Fruit fly (Drosophila melanogaster) whole organism, embryonic: Measurements from ENCODE around the gene Cby.

Experiments used
- Adf1 ChIP-seq: fragments of 200-800 bp; sonication (Bioruptor generic); IDR thresholded peaks from 2 replicates; pipeline ENCODE4 v1.3.6; 2022; ENCODE audit warnings: missing biosample characterization, missing genetic modification characterization
- Antp ChIP-seq: fragments of 200-800 bp; sonication (Bioruptor generic); optimal IDR thresholded peaks from 3 replicates; lab custom pipeline; 2016; ENCODE audit warnings: missing biosample characterization, missing genetic modification characterization
- B-H1 ChIP-seq: fragments of 200-800 bp; sonication (Bioruptor generic); IDR thresholded peaks from 3 replicates; pipeline ENCODE4 v1.3.6; 2022; ENCODE audit warnings: missing biosample characterization, missing genetic modification characterization
- Blimp-1 ChIP-seq: fragments of 200-800 bp; sonication (Bioruptor generic); optimal IDR thresholded peaks from 3 replicates; lab custom pipeline; 2018; ENCODE audit warnings: missing biosample characterization, missing genetic modification characterization, mild to moderate bottlenecking, moderate library complexity, missing genetic modification reagents
- CG10321 ChIP-seq: fragments of 200-800 bp; sonication (Bioruptor generic); IDR thresholded peaks from 2 replicates; pipeline ENCODE4 v1.3.6; 2022; ENCODE audit warnings: missing biosample characterization, missing genetic modification characterization
- CG11247 ChIP-seq: fragments of 200-800 bp; sonication (Bioruptor generic); IDR thresholded peaks from 2 replicates; pipeline ENCODE4 v1.3.6; 2022; ENCODE audit warnings: missing biosample characterization, missing genetic modification characterization
- CG11504 ChIP-seq: fragments of 200-800 bp; sonication (Bioruptor generic); optimal IDR thresholded peaks from 3 replicates; lab custom pipeline; 2019; ENCODE audit warnings: missing biosample characterization, mild to moderate bottlenecking, missing genetic modification characterization, moderate library complexity
- CG12299 ChIP-seq: fragments of 200-800 bp; sonication (Bioruptor generic); optimal IDR thresholded peaks from 2 replicates; lab custom pipeline; 2018; ENCODE audit warnings: missing biosample characterization, mild to moderate bottlenecking, missing genetic modification characterization
- CG15601 ChIP-seq: fragments of 200-800 bp; sonication (Bioruptor generic); optimal IDR thresholded peaks from 3 replicates; lab custom pipeline; 2019; ENCODE audit warnings: missing biosample characterization, mild to moderate bottlenecking, missing genetic modification characterization, moderate library complexity
- CG16815 ChIP-seq: fragments of 200-800 bp; sonication (Bioruptor generic); optimal IDR thresholded peaks from 3 replicates; lab custom pipeline; 2017; ENCODE audit warnings: missing biosample characterization, mild to moderate bottlenecking, missing genetic modification characterization
- CG18011 ChIP-seq: fragments of 200-800 bp; sonication (Bioruptor generic); optimal IDR thresholded peaks from 2 replicates; lab custom pipeline; 2017; ENCODE audit warnings: missing biosample characterization, missing genetic modification characterization, mild to moderate bottlenecking, moderate library complexity, missing genotype
- CG18262 ChIP-seq: fragments of 200-800 bp; optimal IDR thresholded peaks from 3 replicates; lab custom pipeline; 2019; ENCODE audit warnings: missing biosample characterization, mild to moderate bottlenecking, missing genetic modification characterization, moderate library complexity
- CG2129 ChIP-seq: fragments of 200-800 bp; sonication (Bioruptor generic); IDR thresholded peaks from 2 replicates; pipeline ENCODE4 v1.3.6; 2022; ENCODE audit warnings: missing biosample characterization, missing genetic modification characterization; ENCODE audit not compliant: partially characterized antibody
- CG2712 ChIP-seq: fragments of 200-800 bp; optimal IDR thresholded peaks from 3 replicates; lab custom pipeline; 2019; ENCODE audit warnings: missing biosample characterization, mild to moderate bottlenecking, missing genetic modification characterization, moderate library complexity
- CG31388 ChIP-seq: fragments of 200-800 bp; sonication (Bioruptor generic); optimal IDR thresholded peaks from 2 replicates; lab custom pipeline; 2016; ENCODE audit warnings: missing biosample characterization, missing genetic modification characterization
- CG33557 ChIP-seq: fragments of 200-800 bp; sonication (Bioruptor generic); optimal IDR thresholded peaks from 2 replicates; lab custom pipeline; 2019; ENCODE audit warnings: missing biosample characterization, mild to moderate bottlenecking, missing genetic modification characterization, moderate library complexity
- CG34376 ChIP-seq: fragments of 200-800 bp; sonication (Bioruptor generic); optimal IDR thresholded peaks from 2 replicates; lab custom pipeline; 2018; ENCODE audit warnings: missing biosample characterization, mild to moderate bottlenecking, missing genetic modification characterization
- CG3838 ChIP-seq: fragments of 200-800 bp; sonication (Bioruptor generic); optimal IDR thresholded peaks from 3 replicates; lab custom pipeline; 2016; ENCODE audit warnings: missing biosample characterization, missing genetic modification characterization
- CG4360 ChIP-seq: fragments of 200-800 bp; sonication (Bioruptor generic); IDR thresholded peaks from 2 replicates; pipeline ENCODE4 v1.3.6; 2022; ENCODE audit warnings: missing biosample characterization, missing genetic modification characterization
- CG4424 ChIP-seq: fragments of 200-800 bp; sonication (Bioruptor generic); optimal IDR thresholded peaks from 3 replicates; lab custom pipeline; 2016; ENCODE audit warnings: missing biosample characterization, missing genetic modification characterization
- CG9932 ChIP-seq: fragments of 200-800 bp; sonication (Bioruptor generic); IDR thresholded peaks from 2 replicates; pipeline ENCODE4 v1.3.6; 2022; ENCODE audit warnings: missing biosample characterization, missing genetic modification characterization
- CTCF ChIP-seq: fragments of 200-800 bp; sonication (Bioruptor generic); optimal IDR thresholded peaks from 2 replicates; lab custom pipeline; 2017; ENCODE audit warnings: missing biosample characterization, mild to moderate bottlenecking, missing genetic modification characterization, moderate library complexity
- CkIIα-i1 ChIP-seq: fragments of 200-800 bp; sonication (Bioruptor generic); IDR thresholded peaks from 2 replicates; pipeline ENCODE4 v1.3.6; 2022; ENCODE audit warnings: missing biosample characterization, missing genetic modification characterization
- CoRest ChIP-seq: fragments of 200-800 bp; sonication (Bioruptor generic); optimal IDR thresholded peaks from 3 replicates; lab custom pipeline; 2018; ENCODE audit warnings: missing biosample characterization, mild to moderate bottlenecking, missing genetic modification characterization, moderate library complexity
- E2f2 ChIP-seq: fragments of 200-800 bp; sonication (Bioruptor generic); IDR thresholded peaks from 2 replicates; pipeline ENCODE4 v1.3.6; 2022; ENCODE audit warnings: missing biosample characterization, missing genetic modification characterization
- ERR ChIP-seq: fragments of 200-800 bp; sonication (Bioruptor generic); optimal IDR thresholded peaks from 2 replicates; lab custom pipeline; 2016; ENCODE audit warnings: missing biosample characterization, missing genetic modification characterization
- HLHmδ ChIP-seq: fragments of 200-800 bp; sonication (Bioruptor generic); optimal IDR thresholded peaks from 2 replicates; lab custom pipeline; 2018; ENCODE audit warnings: missing biosample characterization, mild to moderate bottlenecking, missing genetic modification characterization, moderate library complexity
- Lpt ChIP-seq: fragments of >200 bp; optimal IDR thresholded peaks from 2 replicates; lab custom pipeline; 2018; ENCODE audit warnings: missing biosample characterization, missing genetic modification characterization
- Med ChIP-seq: fragments of 200-800 bp; sonication (Bioruptor generic); peaks from one replicate; lab custom pipeline; 2016; ENCODE audit warnings: missing biosample characterization, missing genetic modification characterization, mild to moderate bottlenecking, inconsistent platforms, moderate library complexity
- NK7.1 ChIP-seq: fragments of 200-800 bp; sonication (Bioruptor generic); optimal IDR thresholded peaks from 3 replicates; lab custom pipeline; 2016; ENCODE audit warnings: missing biosample characterization, missing genetic modification characterization
- Ravus ChIP-seq: fragments of 200-800 bp; sonication (Bioruptor generic); IDR thresholded peaks from 2 replicates; pipeline ENCODE4 v1.3.6; 2022; ENCODE audit warnings: missing biosample characterization, missing genetic modification characterization
- Scr ChIP-seq: fragments of 200-800 bp; sonication (Bioruptor generic); IDR thresholded peaks from 2 replicates; pipeline ENCODE4 v1.3.6; 2022; ENCODE audit warnings: missing biosample characterization, missing genetic modification characterization; ENCODE audit not compliant: partially characterized antibody
- Trl ChIP-seq, 3 experiments: fragments of >200 bp in 2 of 3; fragments of 200-800 bp in 1 of 3; sonication (Bioruptor generic) in 1 of 3; optimal IDR thresholded peaks; 2 replicates in 1 of 3; 3 replicates in 2 of 3; lab custom pipeline; 2016 to 2017; ENCODE audit warnings: missing biosample characterization in 1 of 3, missing genetic modification characterization in 1 of 3
- Usf ChIP-seq: fragments of 200-800 bp; sonication (Bioruptor generic); optimal IDR thresholded peaks from 2 replicates; lab custom pipeline; 2017; ENCODE audit warnings: missing genotype, missing biosample characterization, missing genetic modification characterization
- ara ChIP-seq: fragments of 200-800 bp; sonication (Bioruptor generic); IDR thresholded peaks from 2 replicates; pipeline ENCODE4 v1.3.6; 2022; ENCODE audit warnings: missing biosample characterization, missing genetic modification characterization
- az2 ChIP-seq: fragments of 200-800 bp; sonication (Bioruptor generic); optimal IDR thresholded peaks from 3 replicates; lab custom pipeline; 2016; ENCODE audit warnings: missing biosample characterization, missing genetic modification characterization
- cas ChIP-seq: fragments of 200-800 bp; sonication (Bioruptor generic); IDR thresholded peaks from 2 replicates; pipeline ENCODE4 v1.3.6; 2022; ENCODE audit warnings: missing biosample characterization, missing genetic modification characterization
- croc ChIP-seq: fragments of 200-800 bp; sonication (Bioruptor generic); conservative IDR thresholded peaks from 3 replicates; pipeline ENCODE4 v1.3.6; 2022; ENCODE audit warnings: missing biosample characterization, missing genetic modification characterization
- dan ChIP-seq: fragments of 200-800 bp; sonication (Bioruptor generic); IDR thresholded peaks from 2 replicates; pipeline ENCODE4 v1.3.6; 2022; ENCODE audit warnings: missing biosample characterization, missing genetic modification characterization
- dm ChIP-seq: fragments of 200-800 bp; sonication (Bioruptor generic); optimal IDR thresholded peaks from 3 replicates; lab custom pipeline; 2016; ENCODE audit warnings: missing biosample characterization, missing genetic modification characterization
- fd3F ChIP-seq: fragments of 200-800 bp; sonication (Bioruptor generic); optimal IDR thresholded peaks from 2 replicates; lab custom pipeline; 2018; ENCODE audit warnings: missing biosample characterization, mild to moderate bottlenecking, missing genetic modification characterization, moderate library complexity
- gce ChIP-seq: fragments of 200-800 bp; sonication (Bioruptor generic); IDR thresholded peaks from 3 replicates; pipeline ENCODE4 v1.3.6; 2022; ENCODE audit warnings: missing biosample characterization, missing genetic modification characterization
- hb ChIP-seq: fragments of 200-800 bp; sonication (Bioruptor generic); IDR thresholded peaks from 3 replicates; pipeline ENCODE4 v1.3.6; 2022; ENCODE audit warnings: missing biosample characterization, missing genetic modification characterization; ENCODE audit not compliant: partially characterized antibody
- ken ChIP-seq: fragments of 200-800 bp; sonication (Bioruptor generic); IDR thresholded peaks from 3 replicates; pipeline ENCODE4 v1.3.6; 2022; ENCODE audit warnings: missing biosample characterization, missing genetic modification characterization
- pfk ChIP-seq: fragments of 200-800 bp; sonication (Bioruptor generic); optimal IDR thresholded peaks from 2 replicates; lab custom pipeline; 2018; ENCODE audit warnings: missing biosample characterization, mild to moderate bottlenecking, missing genetic modification characterization, moderate library complexity
- row ChIP-seq: fragments of 200-800 bp; sonication (Bioruptor generic); IDR thresholded peaks from 3 replicates; pipeline ENCODE4 v1.3.6; 2022; ENCODE audit warnings: missing biosample characterization, missing genetic modification characterization
- run ChIP-seq: fragments of 200-800 bp; sonication (Bioruptor generic); optimal IDR thresholded peaks from 3 replicates; lab custom pipeline; 2018; ENCODE audit warnings: missing biosample characterization, mild to moderate bottlenecking, missing genetic modification characterization
- salm ChIP-seq: fragments of 200-800 bp; sonication (Bioruptor generic); optimal IDR thresholded peaks from 2 replicates; lab custom pipeline; 2018; ENCODE audit warnings: missing biosample characterization, mild to moderate bottlenecking, missing genetic modification characterization
- stwl ChIP-seq: fragments of 200-800 bp; sonication (Bioruptor generic); optimal IDR thresholded peaks from 3 replicates; lab custom pipeline; 2018; ENCODE audit warnings: missing biosample characterization, mild to moderate bottlenecking, missing genetic modification characterization, moderate library complexity

Cby gene

DNA sequence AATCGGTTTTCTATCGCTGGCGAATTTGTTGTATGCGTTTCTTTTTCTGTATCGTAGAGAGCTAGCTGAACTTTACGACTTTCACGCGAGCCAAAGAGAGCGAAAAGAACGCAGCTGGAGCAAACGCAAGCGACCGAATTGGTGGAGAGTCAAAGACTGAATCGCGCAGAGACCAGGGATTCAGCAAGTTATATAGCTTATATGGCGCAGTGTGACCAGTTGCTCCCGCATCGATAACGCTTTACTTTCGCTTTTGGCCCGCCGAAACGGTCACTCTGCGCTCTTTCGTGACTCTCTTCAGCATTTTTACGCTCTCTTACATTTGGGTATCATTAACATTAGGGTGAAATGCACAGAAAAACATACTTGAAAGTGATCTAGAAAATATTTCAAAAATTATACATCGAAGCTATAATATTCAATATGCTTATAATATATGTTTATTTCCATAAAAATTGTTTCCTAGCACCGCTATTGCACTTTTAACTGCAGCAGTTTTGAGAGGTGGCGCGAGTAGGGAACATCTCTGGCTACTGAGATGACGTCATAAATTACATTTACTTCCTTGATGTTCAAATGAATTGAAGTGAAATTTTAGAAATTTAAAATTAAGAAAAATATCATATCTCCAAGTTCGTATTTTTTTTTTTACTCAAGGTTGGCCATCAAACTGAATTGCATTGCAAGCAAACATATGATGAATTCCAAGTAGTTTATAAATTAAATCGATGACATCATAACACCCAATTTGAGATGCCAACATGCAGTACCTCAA is 11.5 kb upstream of the Cby start, which contains the start of gene glec (continued):
- no peak for TF ChIP-seq CG18011
- TF ChIP-seq E2f2, result peak; percentile 36
- peak; percentile 7 for TF ChIP-seq CG16815 (GFP tag; lab: Kevin White, UChicago)
- TF ChIP-seq CG10321 (GFP tag; lab: Robert Waterston, UW), result no peak
- peak; percentile 93 for TF ChIP-seq Med (GFP tag; lab: Kevin White, UChicago)
- TF ChIP-seq Lpt, result no peak
- peak; percentile 11 for TF ChIP-seq CG11504 (tag; lab: Kevin White, UChicago)
- TF ChIP-seq CG3838 (GFP tag; lab: Kevin White, UChicago), result no peak
- peak; percentile 70 for TF ChIP-seq stwl (tag; lab: Kevin White, UChicago)
- TF ChIP-seq dm (GFP tag; lab: Kevin White, UChicago), result no peak
- TF ChIP-seq ERR, result peak; percentile 66
- no peak for TF ChIP-seq CG15601 (tag; lab: Kevin White, UChicago)
- peak; percentile 19 for TF ChIP-seq CTCF (GFP tag; lab: Kevin White, UChicago)
- TF ChIP-seq CG18262 (tag; lab: Kevin White, UChicago), result peak; percentile 37
- peak; percentile 1 for TF ChIP-seq CG12299
- TF ChIP-seq CG2129 (GFP tag; lab: Robert Waterston, UW), result no peak
- TF ChIP-seq Trl (optimal IDR thresholded peaks at IDR 0.05; lab: Kevin White, UChicago), result peak; percentile 90 to 93
- peak; percentile 67 for TF ChIP-seq Trl (GFP tag; optimal IDR thresholded peaks at IDR 0.05; lab: Kevin White, UChicago)
- no peak for TF ChIP-seq CkIIα-i1 (GFP tag; lab: Robert Waterston, UW)
- no peak; the same call in 2 of the 3 replicates for TF ChIP-seq B-H1 (GFP tag; lab: Robert Waterston, UW)
- TF ChIP-seq pfk, result peak; percentile 53
- TF ChIP-seq Antp (GFP tag; lab: Kevin White, UChicago), result peak; percentile 57
- no peak for TF ChIP-seq croc (GFP tag; lab: Robert Waterston, UW)
- peak; percentile 45; the same call in 1 of the 2 replicates for TF ChIP-seq Adf1
- no peak for TF ChIP-seq CG31388 (GFP tag; lab: Kevin White, UChicago)
- TF ChIP-seq cas, result no peak; the same call in 1 of the 2 replicates
- no peak for TF ChIP-seq hb (GFP tag; lab: Robert Waterston, UW)
- no peak for TF ChIP-seq dan
- peak; percentile 18 for TF ChIP-seq salm (tag; lab: Kevin White, UChicago)
- TF ChIP-seq row (GFP tag; lab: Robert Waterston, UW), result peak; percentile 82
- peak; percentile 53 for TF ChIP-seq CoRest (tag; lab: Kevin White, UChicago)
- TF ChIP-seq Usf, result no peak
- TF ChIP-seq CG34376, result peak; percentile 28
- peak; percentile 87 for TF ChIP-seq HLHmδ (GFP tag; lab: Kevin White, UChicago)
- 0 out of 3 replicates have a peak, but pooled peaks have one; percentile 50 for TF ChIP-seq ken (GFP tag; lab: Robert Waterston, UW)
- peak; percentile 60; the same call in 1 of the 2 replicates for TF ChIP-seq CG4360 (GFP tag; lab: Robert Waterston, UW)
- TF ChIP-seq CG2712 (tag; lab: Kevin White, UChicago), result no peak
- no peak for TF ChIP-seq Ravus
- peak; percentile 27; the same call in 1 of the 2 replicates for TF ChIP-seq CG9932
- no peak for TF ChIP-seq run (tag; lab: Kevin White, UChicago)
- peak; percentile 99 for TF ChIP-seq Blimp-1
- TF ChIP-seq az2 (GFP tag; lab: Kevin White, UChicago), result peak; percentile 13
- TF ChIP-seq CG11247, result no peak; the same call in 1 of the 2 replicates
- peak; percentile 56 for TF ChIP-seq Scr (GFP tag; lab: Robert Waterston, UW)
- no peak for TF ChIP-seq CG4424 (GFP tag; lab: Kevin White, UChicago)
- no peak for TF ChIP-seq NK7.1
- peak; percentile 45; the same call in 1 of the 2 replicates for TF ChIP-seq ara
- no peak for TF ChIP-seq fd3F
- TF ChIP-seq gce, result peak; percentile 68; the same call in 2 of the 3 replicates
- peak; percentile 37 for TF ChIP-seq CG33557 (GFP tag; lab: Kevin White, UChicago)
